Worm (Caenorhabditis elegans) whole organism, late embryonic: Measurements from ENCODE around the gene AC3.5.

Experiments
- ahr-1 ChIP-seq: sonication (generic microtip); optimal IDR thresholded peaks from 2 replicates; lab custom pipeline; 2016; ENCODE audit warnings: missing genetic modification characterization, missing compliant biosample characterization
- ama-1 ChIP-seq: fragments of 150-350 bp; optimal IDR thresholded peaks from 2 replicates; lab custom pipeline; 2014
- ceh-24 ChIP-seq: sonication (generic microtip); optimal IDR thresholded peaks from 2 replicates; lab custom pipeline; 2016; ENCODE audit warnings: mild to moderate bottlenecking, missing genetic modification characterization, missing compliant biosample characterization
- ceh-48 ChIP-seq: sonication (generic microtip); optimal IDR thresholded peaks from 2 replicates; lab custom pipeline; 2016; ENCODE audit warnings: missing genetic modification characterization, inconsistent platforms, missing compliant biosample characterization
- dmd-4 ChIP-seq: sonication (generic microtip); optimal IDR thresholded peaks from 2 replicates; lab custom pipeline; 2016; ENCODE audit warnings: borderline replicate concordance, missing genetic modification characterization, missing compliant biosample characterization
- ets-4 ChIP-seq: sonication (generic microtip); optimal IDR thresholded peaks from 2 replicates; lab custom pipeline; 2016; ENCODE audit warnings: missing genetic modification characterization, missing compliant biosample characterization
- hlh-30 ChIP-seq: sonication (generic microtip); optimal IDR thresholded peaks from 2 replicates; lab custom pipeline; 2017; ENCODE audit warnings: antibody characterized with exemption, missing genetic modification characterization, missing compliant biosample characterization; ENCODE audit not compliant: insufficient read depth
- nhr-11 ChIP-seq: fragments of 150-350 bp; optimal IDR thresholded peaks from 2 replicates; lab custom pipeline; 2014; ENCODE audit warnings: missing biosample characterization, missing genetic modification characterization
- pqm-1 ChIP-seq: sonication (generic microtip); optimal IDR thresholded peaks from 2 replicates; lab custom pipeline; 2016; ENCODE audit warnings: missing genetic modification characterization, missing compliant biosample characterization
- rnt-1 ChIP-seq: sonication (generic microtip); optimal IDR thresholded peaks from 2 replicates; lab custom pipeline; 2016; ENCODE audit warnings: missing genetic modification characterization, missing compliant biosample characterization
- sox-4 ChIP-seq: sonication (generic microtip); optimal IDR thresholded peaks from 2 replicates; lab custom pipeline; 2017; ENCODE audit warnings: mild to moderate bottlenecking, missing genetic modification characterization, inconsistent platforms, missing compliant biosample characterization
- tbx-2 ChIP-seq: sonication (generic microtip); optimal IDR thresholded peaks from 2 replicates; lab custom pipeline; 2016; ENCODE audit warnings: missing genetic modification characterization, missing compliant biosample characterization
- ttx-3 ChIP-seq: sonication (generic microtip); optimal IDR thresholded peaks from 2 replicates; lab custom pipeline; 2016; ENCODE audit warnings: missing genetic modification reagents, missing genetic modification characterization, missing compliant biosample characterization

- no peak for TF ChIP-seq ttx-3 (tag; lab: Kevin White, UChicago)
- no peak for TF ChIP-seq hlh-30 (tag; lab: Kevin White, UChicago)
- TF ChIP-seq nhr-11 (tag; lab: Kevin White, UChicago): no peak
- TF ChIP-seq ceh-24 (tag; lab: Kevin White, UChicago): no peak
- no peak for TF ChIP-seq ahr-1 (tag; lab: Kevin White, UChicago)
- no peak for TF ChIP-seq pqm-1 (tag; lab: Kevin White, UChicago)
- no peak for TF ChIP-seq sox-4 (tag; lab: Kevin White, UChicago)
- TF ChIP-seq rnt-1: no peak
- TF ChIP-seq ceh-48 (tag; lab: Kevin White, UChicago): no peak
- no peak for TF ChIP-seq ama-1
- no peak for TF ChIP-seq tbx-2
- TF ChIP-seq ets-4 (tag; lab: Kevin White, UChicago): no peak
- TF ChIP-seq dmd-4 (tag; lab: Kevin White, UChicago): no peak
These were observed at the start of gene AC3.5 for ce11 chrV:10388318-10388717.
